Worm (Caenorhabditis elegans): ENCODE measurements around the gene nhr-47.

The nhr-47 gene

DNA sequence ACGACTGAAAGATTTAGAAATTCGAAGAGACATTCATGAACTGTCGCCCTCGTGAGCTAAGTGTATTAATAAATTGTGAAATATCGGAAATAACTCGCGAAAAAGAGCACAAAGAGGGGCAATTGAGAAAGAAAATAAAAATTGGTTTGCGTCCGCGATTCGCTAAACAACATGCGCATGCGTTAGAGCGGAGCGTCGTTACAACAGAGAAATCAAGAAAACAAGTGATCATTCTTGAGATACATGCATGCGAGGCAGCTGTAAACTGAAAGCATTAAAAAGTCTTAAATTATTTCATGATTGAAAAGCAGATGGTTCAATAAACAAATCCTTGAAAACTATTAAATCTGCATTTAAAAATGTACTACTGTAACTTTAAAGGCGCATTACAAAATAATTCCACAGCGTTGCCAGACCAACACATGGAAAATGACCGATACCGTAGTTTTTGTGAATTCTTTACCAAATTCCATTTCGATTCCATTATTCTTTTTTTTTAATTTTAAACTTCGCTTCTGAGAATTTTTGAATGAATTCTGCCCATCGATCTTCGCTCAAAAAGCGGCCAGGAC lies 31.3 kb downstream of the nhr-47 start, which contains the start of the genes cox-16 and syp-2:
Gene cox-16, minus strand, starts transcription at position 4 of the 572 bp plus-strand sequence.
Gene syp-2, plus strand, starts transcription at position 248 of the 572 bp plus-strand sequence.
- TF ChIP-seq nhr-76 (tag; optimal IDR thresholded peaks at IDR 0.05) (no peak), snu-23 (GFP tag; optimal IDR thresholded peaks at IDR 0.05) (peak; percentile 35), C16A3.4 (tag; optimal IDR thresholded peaks at IDR 0.05) (peak; percentile 8), hlh-4 (tag; optimal IDR thresholded peaks at IDR 0.05) (no peak), elt-3 (tag; optimal IDR thresholded peaks at IDR 0.05) (no peak), ceh-82 (tag; optimal IDR thresholded peaks at IDR 0.05) (peak in 2 of 3 experiments; percentile 3 to 11), aha-1 (tag; optimal IDR thresholded peaks at IDR 0.05) (no peak), efl-1 (optimal IDR thresholded peaks at IDR 0.05) (peak; percentile 33 to 45), efl-1 (GFP tag; optimal IDR thresholded peaks at IDR 0.05 in 1 of 2) (peak; percentile 35 to 86), unc-62 (GFP tag; optimal IDR thresholded peaks at IDR 0.05) (no peak), nhr-84 (tag; optimal IDR thresholded peaks at IDR 0.05) (no peak), efl-3 (GFP tag; optimal IDR thresholded peaks at IDR 0.05) (no peak), dpl-1 (GFP tag; optimal IDR thresholded peaks at IDR 0.05) (peak in 2 of 3 experiments; percentile 20 to 54), ceh-8 (GFP tag; optimal IDR thresholded peaks at IDR 0.05) (no peak), ceh-88 (GFP tag; IDR thresholded peaks at IDR 0.05) (no peak), lsy-2 (tag; optimal IDR thresholded peaks at IDR 0.05) (peak in 1 of 2 experiments; percentile 61), jun-1 (tag; optimal IDR thresholded peaks at IDR 0.05) (no peak), unc-130 (tag; optimal IDR thresholded peaks at IDR 0.05) (peak; percentile 21), lin-35 (GFP tag; optimal IDR thresholded peaks at IDR 0.05) (peak; percentile 33 to 52), blmp-1 (tag; optimal IDR thresholded peaks at IDR 0.05) (peak; percentile 12), mab-9 (GFP tag; IDR thresholded peaks at IDR 0.05) (no peak), rnt-1 (tag; optimal IDR thresholded peaks at IDR 0.05) (peak; percentile 5)

DNA sequence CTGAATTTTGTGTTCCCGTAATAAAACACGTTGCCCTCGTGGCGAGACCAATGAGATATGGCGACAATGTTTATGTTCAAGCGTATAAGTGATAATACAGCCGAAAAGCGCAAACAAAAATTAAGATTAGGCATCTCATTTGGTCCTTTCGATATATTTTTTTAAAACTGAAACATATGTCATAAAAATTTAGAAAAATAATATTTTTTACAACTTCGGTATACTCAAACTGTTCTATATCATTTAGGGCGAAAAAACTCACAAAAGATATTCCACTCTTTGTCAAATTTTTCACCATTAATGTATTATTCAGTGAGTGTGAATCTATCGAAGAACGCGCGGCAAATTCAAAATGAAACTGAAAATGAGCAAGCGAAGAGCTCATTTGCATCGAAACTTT lies 33.4 kb downstream of the nhr-47 start, which contains the start of gene cft-1:
Gene cft-1, plus strand, starts transcription at position 301 of the 400 bp plus-strand sequence.
- no peak for TF ChIP-seq ceh-90 (tag; optimal IDR thresholded peaks at IDR 0.05)
- no peak for TF ChIP-seq ceh-8 (GFP tag; optimal IDR thresholded peaks at IDR 0.05)
- no peak for TF ChIP-seq pqm-1 (tag; optimal IDR thresholded peaks at IDR 0.05)
- TF ChIP-seq nhr-12 (tag; optimal IDR thresholded peaks at IDR 0.05): no peak
- TF ChIP-seq C04F5.9 (tag; optimal IDR thresholded peaks at IDR 0.05): no peak
- TF ChIP-seq hlh-4 (tag; optimal IDR thresholded peaks at IDR 0.05): no peak
- no peak for TF ChIP-seq aly-2 (tag; optimal IDR thresholded peaks at IDR 0.05)
- no peak for TF ChIP-seq nhr-19 (GFP tag; conservative IDR thresholded peaks at IDR 0.05)
- no peak for TF ChIP-seq irx-1 (tag; optimal IDR thresholded peaks at IDR 0.05)
- no peak for TF ChIP-seq zip-4 (GFP tag; optimal IDR thresholded peaks at IDR 0.05)

DNA sequence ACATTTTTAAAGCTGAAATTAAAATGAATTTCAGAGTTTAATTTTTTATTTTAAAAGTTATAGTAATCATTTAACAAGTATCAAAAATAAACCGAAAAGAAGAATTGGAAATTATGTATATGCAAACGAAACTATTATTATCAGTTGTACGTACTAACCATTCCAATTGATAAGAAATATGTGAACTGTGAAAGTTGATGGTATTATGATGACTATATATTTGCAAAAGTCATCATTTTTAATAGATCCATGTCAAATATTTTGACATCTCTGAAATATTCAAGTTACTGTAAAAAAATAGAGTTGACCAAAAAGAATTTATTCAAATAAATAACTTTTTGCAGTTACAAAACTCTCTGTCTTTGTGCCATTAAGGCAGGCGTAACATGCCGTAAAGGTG lies 43.0 kb downstream of the nhr-47 start, which contains the start of gene ugt-48:
Gene ugt-48, minus strand, starts transcription at position 12 of the 400 bp plus-strand sequence.
- TF ChIP-seq sox-4 (tag; optimal IDR thresholded peaks at IDR 0.05) (no peak), rnt-1 (tag; optimal IDR thresholded peaks at IDR 0.05) (no peak), tlp-1 (tag; optimal IDR thresholded peaks at IDR 0.05) (no peak), nhr-28 (tag; optimal IDR thresholded peaks at IDR 0.05) (no peak)

DNA sequence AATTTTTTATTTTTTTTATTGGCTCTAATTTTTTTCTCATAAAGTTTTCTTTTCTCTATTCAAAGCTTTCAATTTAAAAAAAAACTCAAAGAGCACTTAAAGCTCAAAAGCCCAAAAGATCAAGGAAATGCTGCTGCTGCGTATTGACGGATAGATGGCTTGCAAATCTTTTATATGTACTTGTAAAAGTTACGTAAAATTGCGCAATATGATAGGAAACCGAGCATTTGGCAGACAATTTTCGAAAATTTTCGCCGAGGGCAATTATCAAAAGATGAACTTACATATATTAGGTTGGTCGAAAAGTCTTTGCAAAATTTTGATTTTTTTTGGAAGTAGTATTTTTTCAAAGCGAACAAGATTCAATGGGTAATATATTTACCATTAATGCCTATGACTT lies 43.4 kb downstream of the nhr-47 start:
- no peak for TF ChIP-seq ztf-11 (tag; optimal IDR thresholded peaks at IDR 0.05)
- no peak for TF ChIP-seq snu-23 (GFP tag; optimal IDR thresholded peaks at IDR 0.05)
- no peak for TF ChIP-seq alr-1 (tag; optimal IDR thresholded peaks at IDR 0.05; ENCODE audit: borderline replicate concordance)
- no peak for TF ChIP-seq C34B4.2 (tag; optimal IDR thresholded peaks at IDR 0.05)
- no peak for TF ChIP-seq ceh-82 (tag; optimal IDR thresholded peaks at IDR 0.05)
- no peak for TF ChIP-seq lin-35 (GFP tag; optimal IDR thresholded peaks at IDR 0.05)
- TF ChIP-seq lir-3 (tag; optimal IDR thresholded peaks at IDR 0.05; ENCODE audit: poor library complexity): no peak
- no peak for TF ChIP-seq tlp-1 (tag; optimal IDR thresholded peaks at IDR 0.05)
- no peak for TF ChIP-seq zag-1 (tag; optimal IDR thresholded peaks at IDR 0.05)
- no peak for TF ChIP-seq irx-1 (tag; optimal IDR thresholded peaks at IDR 0.05)
- TF ChIP-seq fos-1 (tag; optimal IDR thresholded peaks at IDR 0.05): no peak
- no peak for TF ChIP-seq elt-2 (tag; optimal IDR thresholded peaks at IDR 0.05)
- no peak for TF ChIP-seq pag-3 (tag; optimal IDR thresholded peaks at IDR 0.05; ENCODE audit: borderline replicate concordance, insufficient read depth)
- no peak for TF ChIP-seq unc-130 (tag; optimal IDR thresholded peaks at IDR 0.05)
